Fruit fly (Drosophila melanogaster) whole organism, pupa: ENCODE results near the gene CG16753.

Source experiments
- CG10348 ChIP-seq: fragments of 200-800 bp; sonication (Bioruptor generic); IDR thresholded peaks from 2 replicates; pipeline ENCODE4 v1.3.6; 2022; ENCODE audit warnings: missing biosample characterization, missing genetic modification characterization
- CG12605 ChIP-seq: fragments of 200-800 bp; sonication (Bioruptor generic); IDR thresholded peaks from 2 replicates; pipeline ENCODE4 v1.3.6; 2022; ENCODE audit warnings: missing biosample characterization, missing genetic modification characterization
- CG13204 ChIP-seq: fragments of 200-800 bp; sonication (Bioruptor generic); optimal IDR thresholded peaks from 2 replicates; lab custom pipeline; 2018; ENCODE audit warnings: missing biosample characterization, mild to moderate bottlenecking, missing genetic modification characterization, moderate library complexity
- CG14655 ChIP-seq: fragments of 200-800 bp; sonication (Bioruptor generic); optimal IDR thresholded peaks from 3 replicates; lab custom pipeline; 2017; ENCODE audit warnings: mild to moderate bottlenecking, missing biosample characterization, missing genetic modification reagents, missing genetic modification characterization
- CG15710 ChIP-seq: fragments of 200-800 bp; sonication (Bioruptor generic); optimal IDR thresholded peaks from 2 replicates; lab custom pipeline; 2018; ENCODE audit warnings: missing biosample characterization, mild to moderate bottlenecking, missing genetic modification characterization, moderate library complexity
- CG17806 ChIP-seq: fragments of 200-800 bp; sonication (Bioruptor generic); optimal IDR thresholded peaks from 2 replicates; lab custom pipeline; 2018; ENCODE audit warnings: missing biosample characterization, mild to moderate bottlenecking, missing genetic modification characterization, moderate library complexity
- CG32121 ChIP-seq: fragments of 200-800 bp; sonication (Bioruptor generic); IDR thresholded peaks from 2 replicates; pipeline ENCODE4 v1.3.6; 2022; ENCODE audit warnings: missing biosample characterization, missing genetic modification characterization
- CG34367 ChIP-seq: fragments of 200-800 bp; sonication (Bioruptor generic); optimal IDR thresholded peaks from 2 replicates; lab custom pipeline; 2018; ENCODE audit warnings: missing biosample characterization, mild to moderate bottlenecking, missing genetic modification characterization
- CG4496 ChIP-seq: fragments of 200-800 bp; sonication (Bioruptor generic); IDR thresholded peaks from 3 replicates; pipeline ENCODE4 v1.3.6; 2022; ENCODE audit warnings: missing biosample characterization, missing genetic modification characterization
- CG8159 ChIP-seq: fragments of 200-800 bp; sonication (Bioruptor generic); optimal IDR thresholded peaks from 3 replicates; lab custom pipeline; 2018; ENCODE audit warnings: missing biosample characterization, mild to moderate bottlenecking, missing genetic modification characterization, moderate library complexity
- CG8301 ChIP-seq: fragments of 200-800 bp; sonication (Bioruptor generic); optimal IDR thresholded peaks from 2 replicates; lab custom pipeline; 2018; ENCODE audit warnings: missing biosample characterization, mild to moderate bottlenecking, missing genetic modification characterization
- CG9948 ChIP-seq: fragments of 200-800 bp; sonication (Bioruptor generic); optimal IDR thresholded peaks from 2 replicates; lab custom pipeline; 2018; ENCODE audit warnings: missing biosample characterization, mild to moderate bottlenecking, missing genetic modification characterization, moderate library complexity
- D1 ChIP-seq: fragments of 200-800 bp; sonication (Bioruptor generic); optimal IDR thresholded peaks from 2 replicates; lab custom pipeline; 2018; ENCODE audit warnings: missing biosample characterization, mild to moderate bottlenecking, missing genetic modification characterization, moderate library complexity
- EcR ChIP-seq: fragments of 200-800 bp; sonication (Bioruptor generic); optimal IDR thresholded peaks from 3 replicates; lab custom pipeline; 2019; ENCODE audit warnings: missing biosample characterization, missing genetic modification characterization, mild to moderate bottlenecking, moderate library complexity, missing genetic modification reagents
- Ets98B ChIP-seq: fragments of 200-800 bp; sonication (Bioruptor generic); IDR thresholded peaks from 2 replicates; pipeline ENCODE4 v1.3.6; 2022; ENCODE audit warnings: missing biosample characterization, missing genetic modification characterization
- Pif1A ChIP-seq: fragments of 200-800 bp; sonication (Bioruptor generic); optimal IDR thresholded peaks from 3 replicates; lab custom pipeline; 2016; ENCODE audit warnings: missing biosample characterization, missing genetic modification characterization
- Pif1B ChIP-seq: fragments of 200-800 bp; sonication (Bioruptor generic); optimal IDR thresholded peaks from 3 replicates; lab custom pipeline; 2016; ENCODE audit warnings: missing biosample characterization, missing genetic modification characterization
- Snoo ChIP-seq: fragments of 200-800 bp; sonication (Bioruptor generic); optimal IDR thresholded peaks from 3 replicates; lab custom pipeline; 2017; ENCODE audit warnings: missing biosample characterization, mild to moderate bottlenecking, missing genetic modification characterization, inconsistent platforms
- fd96Ca ChIP-seq: fragments of 200-800 bp; sonication (Bioruptor generic); IDR thresholded peaks from 3 replicates; pipeline ENCODE4 v1.3.6; 2022; ENCODE audit warnings: missing biosample characterization, missing genetic modification characterization
- gl ChIP-seq: fragments of 200-800 bp; sonication (Bioruptor generic); optimal IDR thresholded peaks from 2 replicates; lab custom pipeline; 2018; ENCODE audit warnings: missing biosample characterization, mild to moderate bottlenecking, missing genetic modification characterization
- rn ChIP-seq: fragments of 200-800 bp; sonication (Bioruptor generic); IDR thresholded peaks from 2 replicates; pipeline ENCODE4 v1.3.6; 2022; ENCODE audit warnings: missing biosample characterization, missing genetic modification characterization

CG16753 gene

dm6 chr3L:3069774-3070173 is 14.9 kb downstream of the CG16753 start:
- TF ChIP-seq CG13204 (GFP tag; lab: Kevin White, UChicago) (no peak), EcR (GFP tag; lab: Kevin White, UChicago) (peak; percentile 4)

dm6 chr3L:3070274-3071204 is 15.7 kb downstream of the CG16753 start, which contains the start of the genes CG32486 and PAN3:
Gene CG32486 (minus strand): TSS chr3L:3070839.
Gene PAN3 (plus strand): TSS chr3L:3071133.
- TF ChIP-seq fd96Ca (GFP tag; lab: Robert Waterston, UW) (peak; percentile 52; the same call in 1 of the 3 replicates), CG34367 (tag; lab: Kevin White, UChicago) (peak; percentile 16), CG8301 (peak; percentile 8), CG12605 (peak; percentile 28), CG14655 (GFP tag; lab: Kevin White, UChicago) (no peak), Snoo (tag; lab: Kevin White, UChicago) (no peak), Ets98B (peak; percentile 36; the same call in 1 of the 2 replicates), CG15710 (tag; lab: Kevin White, UChicago) (peak; percentile 7), EcR (GFP tag; lab: Kevin White, UChicago) (peak; percentile 49), CG8159 (peak; percentile 26), CG4496 (GFP tag; lab: Robert Waterston, UW) (0 out of 3 replicates have a peak, but pooled peaks have one; percentile 48), CG10348 (GFP tag; lab: Robert Waterston, UW) (no peak), Pif1B (GFP tag; lab: Kevin White, UChicago) (no peak), CG13204 (GFP tag; lab: Kevin White, UChicago) (peak; percentile 42), gl (tag; lab: Kevin White, UChicago) (peak; percentile 10)

dm6 chr3L:3071675-3072583 is 17.1 kb downstream of the CG16753 start:
- TF ChIP-seq CG13204 (GFP tag; lab: Kevin White, UChicago) (peak; percentile 19), CG32121 (GFP tag; lab: Robert Waterston, UW) (no peak), gl (tag; lab: Kevin White, UChicago) (no peak), D1 (tag; lab: Kevin White, UChicago) (peak; percentile 61), CG17806 (peak; percentile 58), Ets98B (no peak; the same call in 1 of the 2 replicates), Pif1A (GFP tag; lab: Kevin White, UChicago) (peak; percentile 48), CG4496 (GFP tag; lab: Robert Waterston, UW) (no peak), EcR (GFP tag; lab: Kevin White, UChicago) (no peak), CG12605 (0 out of 2 replicates have a peak, but pooled peaks have one; percentile 27), fd96Ca (GFP tag; lab: Robert Waterston, UW) (no peak; the same call in 2 of the 3 replicates), CG15710 (tag; lab: Kevin White, UChicago) (peak; percentile 19), rn (GFP tag; lab: Robert Waterston, UW) (no peak), CG8159 (peak; percentile 51), Pif1B (GFP tag; lab: Kevin White, UChicago) (peak; percentile 25), CG8301 (peak; percentile 14), CG10348 (GFP tag; lab: Robert Waterston, UW) (no peak), CG14655 (GFP tag; lab: Kevin White, UChicago) (peak; percentile 48), CG9948 (tag; lab: Kevin White, UChicago) (peak; percentile 69), Snoo (tag; lab: Kevin White, UChicago) (no peak), CG34367 (tag; lab: Kevin White, UChicago) (peak; percentile 16)
- TF ChIP-seq, all 21 proteins: peak for 12

- TF ChIP-seq CG15710 (tag; lab: Kevin White, UChicago) (peak; percentile 59), CG8301 (peak; percentile 47), CG13204 (GFP tag; lab: Kevin White, UChicago) (no peak), Ets98B (no peak), rn (GFP tag; lab: Robert Waterston, UW) (no peak), CG4496 (GFP tag; lab: Robert Waterston, UW) (no peak), Snoo (tag; lab: Kevin White, UChicago) (peak; percentile 4), CG9948 (tag; lab: Kevin White, UChicago) (peak; percentile 55), EcR (GFP tag; lab: Kevin White, UChicago) (peak; percentile 37), CG8159 (peak; percentile 68), Pif1A (GFP tag; lab: Kevin White, UChicago) (peak; percentile 39), CG17806 (peak; percentile 53), CG12605 (no peak), CG32121 (GFP tag; lab: Robert Waterston, UW) (no peak), Pif1B (GFP tag; lab: Kevin White, UChicago) (peak; percentile 6), CG14655 (GFP tag; lab: Kevin White, UChicago) (peak; percentile 50), fd96Ca (GFP tag; lab: Robert Waterston, UW) (no peak)
Observed at dm6 chr3L:3073460-3073859, 18.6 kb downstream of the CG16753 start.
